Worm (Caenorhabditis elegans) whole organism, L4/young adult: ENCODE measurements around the gene F10B5.2.
A peak's percentile ranks its signal among the peaks of the same experiment; 100 is the strongest.

Source experiments
- W03F9.2 ChIP-seq: fragments of 150-350 bp; optimal IDR thresholded peaks from 2 replicates; lab custom pipeline; 2014; ENCODE audit warnings: missing biosample characterization, missing genetic modification characterization
- dao-5 ChIP-seq: sonication (generic microtip); optimal IDR thresholded peaks from 2 replicates; lab custom pipeline; 2016; ENCODE audit warnings: missing genotype, missing genetic modification characterization, moderate library complexity, missing compliant biosample characterization
- him-1 ChIP-seq: sonication (generic microtip); optimal IDR thresholded peaks from 2 replicates; lab custom pipeline; 2016; ENCODE audit warnings: missing genotype, missing genetic modification reagents, missing genetic modification characterization, missing compliant biosample characterization

F10B5.2 gene

DNA sequence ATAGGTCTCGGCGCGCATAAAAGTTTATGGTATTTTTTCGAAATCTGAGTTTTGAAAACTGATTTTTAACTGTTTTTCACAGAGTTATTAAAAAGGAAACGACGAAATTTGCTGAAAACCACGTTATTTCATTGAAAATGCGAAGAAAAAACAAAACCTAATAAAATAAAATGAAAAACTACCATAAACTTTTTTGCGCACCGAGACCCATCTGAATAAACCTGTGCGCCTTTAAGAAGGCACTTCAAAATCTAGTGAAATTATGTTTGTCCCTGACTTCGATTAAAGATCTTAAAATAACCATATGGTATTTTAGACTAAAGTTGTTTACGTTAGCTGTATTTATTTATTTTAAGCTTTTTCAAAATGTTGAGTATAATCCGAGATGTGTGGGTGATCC, 16.8 kb upstream of the F10B5.2 start:
- TF ChIP-seq W03F9.2 (tag; lab: Kevin White, UChicago) (no peak), him-1 (tag; lab: Kevin White, UChicago) (no peak), dao-5 (tag; lab: Kevin White, UChicago) (no peak)

DNA sequence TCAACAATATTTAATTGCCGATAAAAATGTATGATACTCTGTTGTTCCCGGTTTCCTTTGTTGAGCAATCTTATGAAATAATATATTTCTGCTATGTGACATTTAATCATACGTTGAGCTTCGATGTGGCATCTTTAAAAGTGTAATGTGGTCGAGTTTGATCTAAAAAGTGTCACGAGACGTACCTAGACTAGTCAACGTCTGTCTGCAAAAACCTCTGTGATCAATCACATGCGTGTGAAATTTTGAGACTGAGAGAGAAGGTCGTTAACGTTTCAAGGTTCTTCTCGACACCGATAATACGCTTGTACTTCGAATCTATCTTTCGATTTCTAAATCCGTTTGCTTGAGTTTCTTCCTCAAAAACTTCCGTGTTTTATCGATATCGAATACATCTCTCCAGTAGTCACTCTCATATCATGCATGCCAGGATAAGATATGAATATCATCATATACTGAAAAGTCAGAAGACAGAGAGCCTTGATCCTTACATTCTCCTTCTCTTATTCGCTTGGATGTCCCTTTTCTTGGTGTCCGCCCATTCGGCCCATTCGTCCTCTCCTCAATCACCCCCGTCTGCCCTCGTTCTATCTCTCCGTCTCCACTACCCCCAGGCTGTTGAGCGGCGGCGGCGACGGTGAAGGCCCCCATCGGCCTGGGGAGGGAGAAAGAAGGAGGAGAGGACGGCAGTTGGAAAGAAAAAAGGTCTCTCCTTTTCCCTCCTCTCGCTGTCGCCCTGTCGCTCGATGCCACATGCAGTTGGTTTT, 16.1 kb upstream of the F10B5.2 start:
- TF ChIP-seq W03F9.2 (tag; lab: Kevin White, UChicago) (no peak), him-1 (tag; lab: Kevin White, UChicago) (peak; percentile 36), dao-5 (tag; lab: Kevin White, UChicago) (peak; percentile 9)

DNA sequence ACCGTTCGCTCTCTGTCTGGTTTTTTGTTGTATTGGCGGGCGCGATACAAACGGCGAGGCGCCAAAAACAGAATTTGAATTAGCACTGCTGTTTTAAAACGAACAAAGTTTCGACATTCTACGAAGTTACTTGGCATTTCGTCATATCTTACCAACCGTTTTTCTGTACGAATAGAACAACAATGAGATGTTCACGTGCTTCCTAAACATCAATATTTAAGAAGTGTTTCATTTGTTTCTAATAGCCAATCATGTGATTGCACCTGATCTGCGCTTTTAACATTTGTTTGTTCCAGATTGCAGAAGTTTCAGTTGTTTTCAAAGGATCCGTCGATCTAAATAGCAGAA, 15.5 kb upstream of the F10B5.2 start:
- no peak for TF ChIP-seq him-1 (tag; lab: Kevin White, UChicago)
- TF ChIP-seq W03F9.2 (tag; lab: Kevin White, UChicago) = no peak
- no peak for TF ChIP-seq dao-5 (tag; lab: Kevin White, UChicago)

DNA sequence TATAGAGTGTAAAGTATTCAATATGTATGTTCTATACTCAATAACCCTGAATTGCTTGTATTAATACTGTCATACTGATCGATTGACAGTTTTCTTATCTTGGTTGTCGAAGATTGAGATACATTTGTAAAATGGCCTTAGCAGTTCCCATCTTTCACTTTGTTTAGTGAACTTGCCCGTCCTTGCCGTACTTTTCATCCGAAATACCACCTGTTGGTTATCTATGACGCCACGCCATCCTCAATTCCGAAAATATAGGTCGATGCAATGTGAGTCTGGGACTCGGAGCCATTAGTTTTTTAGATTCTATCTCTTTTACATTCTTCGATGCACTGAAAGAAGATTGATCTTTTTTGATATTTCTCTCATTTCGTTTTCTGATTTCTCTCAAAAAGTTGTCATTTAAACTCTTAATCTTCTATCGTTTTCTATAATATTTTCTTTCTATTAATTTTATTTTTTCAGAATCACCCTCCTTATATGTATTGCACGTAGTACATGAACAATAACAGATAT, 15.0 kb upstream of the F10B5.2 start, which contains the start of gene ulp-4:
TSS of gene ulp-4 (plus strand) at position 466 of the 516 bp plus-strand sequence.
- TF ChIP-seq him-1 (tag; lab: Kevin White, UChicago) = no peak
- TF ChIP-seq W03F9.2 (tag; lab: Kevin White, UChicago) = no peak
- TF ChIP-seq dao-5 (tag; lab: Kevin White, UChicago) = no peak

DNA sequence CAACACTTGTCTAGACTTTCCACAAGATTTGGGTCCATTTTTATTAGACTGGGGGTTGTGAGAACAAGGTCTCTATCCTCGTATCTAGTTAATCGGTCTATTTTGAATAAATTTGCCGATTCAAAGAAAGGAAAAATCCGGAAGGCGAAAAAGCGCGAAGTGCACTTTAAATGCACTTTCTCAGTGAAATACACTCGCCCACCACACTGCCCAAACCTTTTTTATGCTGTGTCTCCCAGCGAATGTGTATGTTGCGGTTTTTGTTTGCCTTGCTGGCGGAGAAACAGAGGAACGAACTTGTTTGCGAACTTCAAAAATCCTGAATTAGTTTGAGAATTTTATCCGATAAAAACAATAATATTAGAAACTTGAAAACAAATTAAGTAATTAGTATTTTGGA, 13.8 kb upstream of the F10B5.2 start:
- TF ChIP-seq W03F9.2 (tag; lab: Kevin White, UChicago) = no peak
- TF ChIP-seq him-1 (tag; lab: Kevin White, UChicago) = no peak
- no peak for TF ChIP-seq dao-5 (tag; lab: Kevin White, UChicago)

DNA sequence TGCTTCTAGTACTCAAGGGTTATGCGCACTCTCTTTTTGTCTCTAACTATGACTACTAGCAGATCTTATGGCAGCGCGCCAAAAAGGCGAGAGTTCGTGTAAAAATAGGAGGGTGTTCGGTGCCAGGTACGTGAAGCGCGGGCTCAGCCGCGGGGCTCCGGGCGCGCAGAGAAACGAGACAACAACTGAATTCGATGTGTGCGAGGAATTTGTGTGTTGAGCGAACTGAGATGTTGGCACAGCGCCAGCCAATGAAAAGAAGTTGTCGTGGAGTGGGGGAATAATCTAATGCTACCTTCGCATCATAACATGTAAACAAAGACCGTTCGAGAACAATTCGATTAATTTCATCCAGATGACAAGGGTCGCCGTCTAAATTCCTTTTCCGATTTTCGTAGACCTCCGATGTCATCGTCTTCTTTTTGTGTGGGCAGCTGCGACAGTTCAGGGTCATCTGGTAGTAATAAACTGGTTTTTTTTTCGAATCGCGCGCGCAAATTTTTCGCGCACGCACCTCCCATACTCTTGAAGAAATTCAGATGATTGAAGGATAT, 13.1 kb upstream of the F10B5.2 start:
- TF ChIP-seq him-1 (tag; lab: Kevin White, UChicago) (peak; percentile 67), dao-5 (tag; lab: Kevin White, UChicago) (no peak), W03F9.2 (tag; lab: Kevin White, UChicago) (no peak)

DNA sequence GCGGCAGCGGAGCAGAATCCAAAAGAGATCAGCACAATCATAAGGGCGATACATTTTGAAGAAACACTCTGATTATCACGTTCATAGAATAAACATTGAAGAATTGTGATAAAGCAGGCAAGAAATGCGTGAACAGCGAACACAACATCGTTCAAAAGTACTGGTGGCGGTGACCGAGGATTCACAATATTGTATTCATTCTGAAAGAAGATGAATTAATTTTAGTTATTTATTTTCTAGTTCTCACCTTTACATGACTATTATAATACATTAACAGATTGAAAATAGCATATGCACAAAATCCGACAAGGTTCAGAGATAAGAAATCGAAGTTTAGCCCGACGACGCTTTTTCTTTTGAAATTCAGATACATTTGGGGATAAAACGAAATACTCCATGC, 8.6 kb upstream of the F10B5.2 start:
- TF ChIP-seq W03F9.2 (tag; lab: Kevin White, UChicago) (no peak), him-1 (tag; lab: Kevin White, UChicago) (no peak), dao-5 (tag; lab: Kevin White, UChicago) (no peak)

DNA sequence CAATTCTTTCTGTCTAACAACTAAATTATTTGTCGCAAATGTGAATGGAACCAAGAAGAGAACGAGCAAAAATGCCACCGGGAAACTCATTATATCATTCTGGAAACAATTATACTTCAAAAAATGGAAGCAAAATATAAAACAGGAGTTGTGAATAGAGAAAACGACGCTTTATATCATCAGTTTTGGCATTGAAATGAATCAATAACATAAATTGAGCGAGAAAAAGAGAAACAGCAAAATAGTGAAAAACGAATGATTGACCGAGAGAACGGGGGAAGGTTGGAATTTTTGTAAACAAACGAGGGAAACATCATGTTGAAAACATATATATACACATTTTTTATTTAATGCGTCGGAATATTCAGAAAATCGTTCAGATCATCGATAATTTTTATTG, 7.7 kb upstream of the F10B5.2 start, which contains the start of gene ctns-1:
TSS of gene ctns-1 (minus strand) at position 101 of the 400 bp plus-strand sequence.
- TF ChIP-seq W03F9.2 (tag; lab: Kevin White, UChicago) = no peak
- no peak for TF ChIP-seq dao-5 (tag; lab: Kevin White, UChicago)
- no peak for TF ChIP-seq him-1 (tag; lab: Kevin White, UChicago)

DNA sequence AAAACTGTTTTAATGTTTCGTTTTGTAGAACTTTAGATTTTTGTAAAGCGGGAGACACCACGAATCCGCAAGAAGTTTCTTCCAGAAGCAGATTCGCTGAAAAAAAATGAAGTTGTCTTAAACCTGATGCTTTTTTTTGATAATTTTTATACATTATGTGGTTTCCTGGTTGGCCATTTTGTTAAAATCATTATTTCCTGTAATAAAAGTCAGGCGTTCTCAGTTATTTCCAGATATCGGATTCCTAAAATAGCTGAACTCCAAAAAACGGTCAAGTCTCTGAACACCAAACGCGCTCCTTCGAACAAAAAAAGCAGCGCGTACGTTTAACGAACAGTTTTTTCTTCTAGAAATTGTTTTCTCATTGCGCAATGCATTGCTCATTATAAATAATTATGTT, 7.2 kb upstream of the F10B5.2 start:
- TF ChIP-seq W03F9.2 (tag; lab: Kevin White, UChicago) = no peak
- TF ChIP-seq dao-5 (tag; lab: Kevin White, UChicago) = no peak
- no peak for TF ChIP-seq him-1 (tag; lab: Kevin White, UChicago)

DNA sequence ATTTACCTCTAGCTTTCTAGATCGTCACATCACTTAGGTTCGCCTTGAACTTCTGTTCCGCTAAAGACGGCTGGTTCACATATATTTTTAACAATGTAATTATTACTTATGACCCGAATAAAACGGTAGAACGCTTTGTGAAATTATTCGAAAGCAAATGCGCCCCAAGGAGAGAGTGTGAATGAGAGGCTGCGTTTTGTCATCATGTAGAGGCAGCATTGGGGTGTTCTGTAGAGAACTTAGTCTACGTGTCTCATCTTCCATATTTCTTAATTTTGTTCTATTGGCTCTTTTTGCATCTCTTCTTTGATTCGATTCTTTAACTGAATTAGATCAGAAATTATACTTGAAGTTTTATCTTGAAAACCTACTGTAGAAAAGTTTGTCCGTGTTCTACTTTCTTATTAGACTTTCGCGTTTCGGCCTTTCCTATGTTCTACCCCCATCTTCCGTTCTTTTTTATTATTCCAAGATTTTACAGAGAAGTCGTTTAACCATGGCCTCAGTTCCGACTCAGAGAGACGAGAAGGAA, 6.5 kb upstream of the F10B5.2 start, which contains the start of gene cdc-48.2:
TSS of gene cdc-48.2 (plus strand) at position 482 of the 532 bp plus-strand sequence.
- no peak for TF ChIP-seq dao-5 (tag; lab: Kevin White, UChicago)
- no peak for TF ChIP-seq him-1 (tag; lab: Kevin White, UChicago)
- no peak for TF ChIP-seq W03F9.2 (tag; lab: Kevin White, UChicago)

DNA sequence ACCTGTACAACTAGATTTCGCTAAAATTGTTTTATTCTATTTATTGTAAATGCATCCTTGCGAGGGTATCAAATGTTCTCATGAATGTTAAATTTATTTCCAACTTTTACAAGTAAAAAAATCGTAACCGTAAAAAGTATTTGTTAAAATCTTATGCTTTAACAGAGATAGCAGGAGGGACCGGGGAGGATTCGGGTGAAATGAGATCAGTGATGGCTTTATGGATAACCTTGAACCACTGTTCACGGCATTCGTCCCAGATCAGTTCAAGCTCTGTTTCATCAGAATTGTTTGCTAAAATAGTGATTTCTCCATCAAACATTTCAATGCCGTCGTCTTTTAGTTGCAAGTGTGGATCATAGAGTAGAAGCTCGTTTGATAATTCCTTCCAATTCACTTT, 3.4 kb upstream of the F10B5.2 start:
- TF ChIP-seq dao-5 (tag; lab: Kevin White, UChicago) = no peak
- no peak for TF ChIP-seq him-1 (tag; lab: Kevin White, UChicago)
- TF ChIP-seq W03F9.2 (tag; lab: Kevin White, UChicago) = no peak

DNA sequence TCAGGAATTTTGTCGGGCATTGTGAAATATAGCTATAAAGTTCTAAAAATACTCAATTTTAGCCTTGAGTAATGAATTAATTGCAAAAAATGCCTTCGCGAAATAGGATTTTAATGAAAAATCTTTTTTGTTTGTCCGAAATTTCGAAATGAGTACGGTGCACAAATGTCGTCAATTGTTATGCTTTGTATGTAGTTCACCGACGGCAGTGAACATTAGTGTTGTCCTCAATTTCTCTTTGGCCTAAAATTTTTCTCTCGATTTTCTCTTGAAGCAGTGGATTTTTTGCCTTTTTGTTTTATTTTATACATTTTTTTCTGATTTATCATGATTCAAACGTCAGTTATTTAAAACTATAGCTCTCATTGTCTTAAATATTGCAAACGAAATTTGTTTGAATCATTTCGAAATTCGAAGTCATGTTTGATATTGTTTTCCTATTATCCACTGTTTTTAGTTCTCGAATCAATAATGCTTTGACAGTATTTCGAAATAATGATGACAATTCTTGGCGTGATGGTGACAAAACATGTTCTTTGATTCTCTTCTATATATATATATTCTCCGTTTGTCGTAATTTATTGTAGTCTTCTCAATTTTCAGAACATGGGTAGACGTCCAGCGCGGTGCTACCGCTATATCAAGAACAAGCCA, 1.2 kb upstream of the F10B5.2 start, which contains the start of the genes ints-11 and rpl-10:
TSS of gene ints-11 (minus strand) at position 201 of the 654 bp plus-strand sequence.
TSS of gene rpl-10 (plus strand) at position 604 of the 654 bp plus-strand sequence.
- TF ChIP-seq W03F9.2 (tag; lab: Kevin White, UChicago) = peak; percentile 76
- no peak for TF ChIP-seq him-1 (tag; lab: Kevin White, UChicago)

DNA sequence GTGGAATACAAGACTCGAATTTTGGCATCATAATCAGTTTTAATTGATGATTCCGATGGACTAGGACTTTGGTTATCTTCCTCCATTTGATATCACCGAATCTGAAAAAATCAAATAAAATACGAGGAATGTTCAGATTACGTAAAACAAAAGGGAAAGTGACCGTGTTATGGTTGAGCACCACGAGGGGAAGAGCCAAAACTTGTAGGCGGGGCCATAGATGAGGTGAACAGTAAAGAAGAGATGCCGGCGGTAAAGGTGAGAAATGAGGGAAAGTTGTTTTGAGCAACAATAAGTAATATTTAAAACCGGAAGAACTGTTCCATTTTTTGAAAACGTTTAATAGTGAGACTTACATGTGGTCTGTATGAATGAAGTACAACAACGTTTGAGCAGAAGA, 5.4 kb downstream of the F10B5.2 start, which contains the start of gene F10B5.3:
TSS of gene F10B5.3 (minus strand) at position 101 of the 400 bp plus-strand sequence.
- TF ChIP-seq dao-5 (tag; lab: Kevin White, UChicago) (no peak), W03F9.2 (tag; lab: Kevin White, UChicago) (no peak), him-1 (tag; lab: Kevin White, UChicago) (no peak)
